Worm (Caenorhabditis elegans) whole organism, L4 larva: ENCODE results near the gene B0035.22.

Experiments used
- ceh-28 ChIP-seq: fragments of 150-350 bp; optimal IDR thresholded peaks from 2 replicates; lab custom pipeline; 2014; ENCODE audit warnings: missing biosample characterization, missing genetic modification reagents, missing genetic modification characterization
- ces-1 ChIP-seq: fragments of 150-350 bp; sonication (generic microtip); optimal IDR thresholded peaks from 4 replicates; lab custom pipeline; 2014; ENCODE audit warnings: missing biosample characterization, missing genetic modification reagents, missing genetic modification characterization
- egl-43 ChIP-seq: fragments of 200-800 bp; sonication (Bioruptor generic); IDR thresholded peaks from 2 replicates; pipeline ENCODE4 v1.3.6; 2022; ENCODE audit warnings: missing genetic modification reagents, missing genetic modification characterization, missing compliant biosample characterization
- hlh-30 ChIP-seq: sonication (generic microtip); optimal IDR thresholded peaks from 2 replicates; lab custom pipeline; 2017; ENCODE audit warnings: antibody characterized with exemption, mild to moderate bottlenecking, missing genetic modification characterization, missing compliant biosample characterization; ENCODE audit not compliant: insufficient read depth
- madf-9 ChIP-seq: fragments of 200-800 bp; sonication (Bioruptor generic); conservative IDR thresholded peaks from 2 replicates; pipeline ENCODE4 v1.3.6; 2022; ENCODE audit warnings: missing genetic modification reagents, missing genetic modification characterization, missing compliant biosample characterization
- nhr-76 ChIP-seq: fragments of 150-350 bp; optimal IDR thresholded peaks from 2 replicates; lab custom pipeline; 2014; ENCODE audit warnings: missing biosample characterization, missing genetic modification characterization
- unc-39 ChIP-seq: sonication (generic microtip); optimal IDR thresholded peaks from 2 replicates; lab custom pipeline; 2017; ENCODE audit warnings: missing biosample characterization, missing genetic modification characterization
- zfp-3 ChIP-seq: fragments of 200-800 bp; sonication (Bioruptor generic); conservative IDR thresholded peaks from 2 replicates; pipeline ENCODE4 v1.3.6; 2022; ENCODE audit warnings: missing genetic modification reagents, missing genetic modification characterization, missing compliant biosample characterization

ce11 chrIV:11348822-11349221, 33.9 kb downstream of the B0035.22 start:
- no peak for TF ChIP-seq nhr-76
- no peak for TF ChIP-seq hlh-30 (tag; lab: Kevin White, UChicago)
- TF ChIP-seq egl-43 (GFP tag; lab: Robert Waterston, UW) = no peak
- TF ChIP-seq ceh-28 = no peak
- TF ChIP-seq zfp-3 = no peak
- TF ChIP-seq unc-39 (tag; lab: Kevin White, UChicago) = no peak
- TF ChIP-seq ces-1 (GFP tag; lab: Kevin White, UChicago) = no peak
- no peak for TF ChIP-seq madf-9 (GFP tag; lab: Robert Waterston, UW)
